Worm (Caenorhabditis elegans): ENCODE measurements around the gene pnp-1.

ce11 chrIV:307205-307604 is 9.1 kb upstream of the pnp-1 start, which contains the start of gene swt-1:
- TF ChIP-seq W03F9.2 (tag; optimal IDR thresholded peaks at IDR 0.05) = no peak
- TF ChIP-seq him-1 (tag; optimal IDR thresholded peaks at IDR 0.05) = no peak
